Fruit fly (Drosophila melanogaster): ENCODE data around the gene CG5282.

CG5282 gene

dm6 chr3L:20441632-20442469, 16.0 kb upstream of the CG5282 start, which contains the start of gene CG5910 (continued):
- TF ChIP-seq CG14860 (GFP tag; IDR thresholded peaks at IDR 0.05; ENCODE audit: partially characterized antibody) (no peak), crc (GFP tag; optimal IDR thresholded peaks at IDR 0.05) (no peak), CTCF (GFP tag; optimal IDR thresholded peaks at IDR 0.05) (peak; percentile 36), Side (GFP tag; optimal IDR thresholded peaks at IDR 0.05) (no peak), onecut (GFP tag; IDR thresholded peaks at IDR 0.05) (no peak; the same call in 1 of the 2 replicates), crol (GFP tag; IDR thresholded peaks at IDR 0.05) (no peak), otp (GFP tag; IDR thresholded peaks at IDR 0.05) (no peak), Bdp1 (GFP tag; optimal IDR thresholded peaks at IDR 0.05) (peak; percentile 31), Doc2 (GFP tag; IDR thresholded peaks at IDR 0.05) (no peak), Mad (GFP tag; optimal IDR thresholded peaks at IDR 0.05) (no peak), CG8290 (GFP tag; optimal IDR thresholded peaks at IDR 0.05) (peak; percentile 75), CG8290 (tag; optimal IDR thresholded peaks at IDR 0.05) (no peak), CG17568 (GFP tag; optimal IDR thresholded peaks at IDR 0.05) (no peak), sd (tag; optimal IDR thresholded peaks at IDR 0.05) (peak; percentile 51), Awh (GFP tag; IDR thresholded peaks at IDR 0.05) (peak; percentile 67), Doc3 (GFP tag; IDR thresholded peaks at IDR 0.05; ENCODE audit: partially characterized antibody) (no peak), CG2116 (GFP tag; optimal IDR thresholded peaks at IDR 0.05) (peak; percentile 54), ase (GFP tag; IDR thresholded peaks at IDR 0.05) (peak; percentile 52; the same call in 1 of the 3 replicates), zfh1 (GFP tag; IDR thresholded peaks at IDR 0.05) (peak; percentile 70), CG9437 (GFP tag; optimal IDR thresholded peaks at IDR 0.05) (peak; percentile 89), Gug (GFP tag; IDR thresholded peaks at IDR 0.05) (peak; percentile 51; the same call in 1 of the 4 replicates), Blimp-1 (GFP tag; optimal IDR thresholded peaks at IDR 0.05) (no peak), CG8281 (tag; optimal IDR thresholded peaks at IDR 0.05) (peak; percentile 67), CG10147 (GFP tag; optimal IDR thresholded peaks at IDR 0.05) (peak; percentile 96), E2f1 (GFP tag; IDR thresholded peaks at IDR 0.05) (peak; percentile 70), CoRest (tag; optimal IDR thresholded peaks at IDR 0.05) (peak; percentile 95), Lim3 (GFP tag; IDR thresholded peaks at IDR 0.05) (0 out of 2 replicates have a peak, but pooled peaks have one; percentile 19), Nf-YA (GFP tag; IDR thresholded peaks at IDR 0.05) (peak; percentile 41; the same call in 1 of the 2 replicates), CG11093 (GFP tag; IDR thresholded peaks at IDR 0.05) (peak; percentile 64; the same call in 1 of the 3 replicates), Hand (GFP tag; optimal IDR thresholded peaks at IDR 0.05) (peak; percentile 90), stwl (tag; optimal IDR thresholded peaks at IDR 0.05) (no peak), twi (tag; optimal IDR thresholded peaks at IDR 0.05) (peak; percentile 80), Pdp1 (GFP tag; optimal IDR thresholded peaks at IDR 0.05) (peak; percentile 3 to 35), ap (GFP tag; IDR thresholded peaks at IDR 0.05) (peak; percentile 78), CG7556 (GFP tag; optimal IDR thresholded peaks at IDR 0.05) (peak; percentile 96), Jarid2 (GFP tag; optimal IDR thresholded peaks at IDR 0.05) (peak; percentile 63), CG10321 (GFP tag; IDR thresholded peaks at IDR 0.05) (no peak), CG14441 (GFP tag; IDR thresholded peaks at IDR 0.05) (peak; percentile 72), CG17328 (GFP tag; IDR thresholded peaks at IDR 0.05) (peak; percentile 69; the same call in 1 of the 2 replicates), Sry-β (GFP tag; optimal IDR thresholded peaks at IDR 0.05) (no peak), CG15514 (GFP tag; optimal IDR thresholded peaks at IDR 0.05) (peak; percentile 76), D19A (tag; optimal IDR thresholded peaks at IDR 0.05) (peak; percentile 91), CG10543 (GFP tag; optimal IDR thresholded peaks at IDR 0.05) (peak; percentile 86), pita (GFP tag; optimal IDR thresholded peaks at IDR 0.05) (no peak), YL-1 (GFP tag; optimal IDR thresholded peaks at IDR 0.05) (peak; percentile 64), sr (GFP tag; IDR thresholded peaks at IDR 0.05) (no peak), CG2678 (tag; optimal IDR thresholded peaks at IDR 0.05) (peak; percentile 96), CG31224 (GFP tag; IDR thresholded peaks at IDR 0.05) (peak; percentile 66), B-H2 (GFP tag; optimal IDR thresholded peaks at IDR 0.05) (peak; percentile 78)

Measured in whole organism, embryonic.